Worm (Caenorhabditis elegans): Measurements from ENCODE around the gene C04B4.5.
"Not testable (repeated sequence)": the region's sequence is repeated elsewhere in the genome, so short reads cannot be mapped to it uniquely, and the experiment has no call there.

DNA sequence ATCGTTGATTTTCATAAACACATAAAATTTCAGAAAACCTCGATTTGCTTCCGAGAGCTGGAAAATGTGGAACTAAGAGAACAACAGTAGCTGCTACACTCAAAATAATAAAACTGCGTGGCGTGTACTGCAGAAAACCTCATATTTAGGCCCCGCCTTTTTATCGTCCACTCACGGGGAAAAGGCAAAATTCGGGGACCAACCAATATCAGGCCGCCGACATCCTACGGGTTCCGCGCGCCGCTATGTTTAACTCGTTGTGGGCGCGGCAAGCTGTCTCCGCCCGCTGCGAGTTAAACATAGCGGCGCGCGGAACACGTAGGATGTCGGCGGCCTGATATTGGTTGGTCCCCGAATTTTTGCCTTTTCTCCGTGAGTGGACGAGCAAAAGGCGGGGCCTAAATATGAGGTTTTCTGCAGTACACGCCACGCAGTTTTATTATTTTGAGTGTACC is 19.9 kb upstream of the C04B4.5 start, which contains the start of gene F17A2.16:
- TF ChIP-seq fkh-10 (GFP tag; optimal IDR thresholded peaks at IDR 0.05); snpc-4 (tag; optimal IDR thresholded peaks at IDR 0.05); ztf-11 (tag; optimal IDR thresholded peaks at IDR 0.05): not testable (repeated sequence)

Measured in whole organism, L4 larva.